Worm (Caenorhabditis elegans) whole organism, L2 larva: ENCODE results near the gene C46F9.5.

Experiments used
- alr-1 ChIP-seq: fragments of 150-350 bp; optimal IDR thresholded peaks from 2 replicates; lab custom pipeline; 2014; ENCODE audit warnings: missing biosample characterization, missing genetic modification characterization
- ama-1 ChIP-seq: fragments of 150-350 bp; optimal IDR thresholded peaks from 2 replicates; lab custom pipeline; 2018; ENCODE audit warnings: inconsistent platforms
- gmeb-1 ChIP-seq: fragments of 150-350 bp; optimal IDR thresholded peaks from 2 replicates; lab custom pipeline; 2014; ENCODE audit warnings: missing biosample characterization, missing genetic modification characterization
- nhr-12 ChIP-seq: fragments of 150-350 bp; optimal IDR thresholded peaks from 2 replicates; lab custom pipeline; 2014; ENCODE audit warnings: missing biosample characterization, missing genetic modification characterization
- nhr-25 ChIP-seq: fragments of 150-350 bp; sonication (generic microtip); optimal IDR thresholded peaks from 3 replicates; lab custom pipeline; 2014; ENCODE audit warnings: missing biosample characterization, missing genetic modification characterization

- TF ChIP-seq gmeb-1 (no peak), ama-1 (lab: Kevin White, UChicago) (no peak), alr-1 (no peak), nhr-25 (tag; lab: Kevin White, UChicago) (no peak), nhr-12 (tag; lab: Kevin White, UChicago) (no peak)
Observed at ce11 chrII:1889071-1889470, 6.3 kb upstream of the C46F9.5 start, which contains the start of gene math-8.
